Worm (Caenorhabditis elegans) whole organism, L1 larva: ENCODE measurements around the gene Y36E3A.2.

Source experiments
- F16B12.6 ChIP-seq: fragments of 150-350 bp; optimal IDR thresholded peaks from 2 replicates; lab custom pipeline; 2014; ENCODE audit warnings: missing biosample characterization, missing genetic modification characterization
- blmp-1 ChIP-seq: fragments of 150-350 bp; optimal IDR thresholded peaks from 2 replicates; lab custom pipeline; 2014; ENCODE audit warnings: missing biosample characterization, missing genetic modification characterization
- dpl-1 ChIP-seq, 3 experiments: fragments of 150-350 bp in 2 of 3; sonication (generic microtip) in 1 of 3; optimal IDR thresholded peaks; 2 replicates each; lab custom pipeline; 2014 to 2017; ENCODE audit warnings: missing biosample characterization in 3 of 3, missing genetic modification characterization in 3 of 3, missing genetic modification reagents in 3 of 3
- fos-1 ChIP-seq: fragments of 150-350 bp; optimal IDR thresholded peaks from 2 replicates; lab custom pipeline; 2014; ENCODE audit warnings: missing biosample characterization, missing genetic modification characterization
- nhr-237 ChIP-seq: fragments of 150-350 bp; optimal IDR thresholded peaks from 2 replicates; lab custom pipeline; 2014; ENCODE audit warnings: missing biosample characterization, missing genetic modification characterization
- unc-62 ChIP-seq: fragments of 150-350 bp; optimal IDR thresholded peaks from 2 replicates; lab custom pipeline; 2014; ENCODE audit warnings: missing biosample characterization, missing genetic modification reagents, missing genetic modification characterization
- ztf-4 ChIP-seq: fragments of 150-350 bp; optimal IDR thresholded peaks from 2 replicates; lab custom pipeline; 2014; ENCODE audit warnings: missing biosample characterization, missing genetic modification characterization

- TF ChIP-seq ztf-4 (tag; lab: Kevin White, UChicago) (no peak), nhr-237 (tag; lab: Kevin White, UChicago) (no peak), unc-62 (GFP tag; lab: Kevin White, UChicago) (no peak), blmp-1 (tag; lab: Kevin White, UChicago) (no peak), F16B12.6 (tag; lab: Kevin White, UChicago) (no peak), fos-1 (tag; lab: Kevin White, UChicago) (no peak), dpl-1 (GFP tag; optimal IDR thresholded peaks at IDR 0.05; lab: Kevin White, UChicago) (no peak)
These were observed 24.0 kb upstream of the Y36E3A.2 start, which contains the start of gene fbxa-135 for ce11 chrV:15401856-15402314.
